Fruit fly (Drosophila melanogaster): ENCODE data around the gene Hers.

DNA sequence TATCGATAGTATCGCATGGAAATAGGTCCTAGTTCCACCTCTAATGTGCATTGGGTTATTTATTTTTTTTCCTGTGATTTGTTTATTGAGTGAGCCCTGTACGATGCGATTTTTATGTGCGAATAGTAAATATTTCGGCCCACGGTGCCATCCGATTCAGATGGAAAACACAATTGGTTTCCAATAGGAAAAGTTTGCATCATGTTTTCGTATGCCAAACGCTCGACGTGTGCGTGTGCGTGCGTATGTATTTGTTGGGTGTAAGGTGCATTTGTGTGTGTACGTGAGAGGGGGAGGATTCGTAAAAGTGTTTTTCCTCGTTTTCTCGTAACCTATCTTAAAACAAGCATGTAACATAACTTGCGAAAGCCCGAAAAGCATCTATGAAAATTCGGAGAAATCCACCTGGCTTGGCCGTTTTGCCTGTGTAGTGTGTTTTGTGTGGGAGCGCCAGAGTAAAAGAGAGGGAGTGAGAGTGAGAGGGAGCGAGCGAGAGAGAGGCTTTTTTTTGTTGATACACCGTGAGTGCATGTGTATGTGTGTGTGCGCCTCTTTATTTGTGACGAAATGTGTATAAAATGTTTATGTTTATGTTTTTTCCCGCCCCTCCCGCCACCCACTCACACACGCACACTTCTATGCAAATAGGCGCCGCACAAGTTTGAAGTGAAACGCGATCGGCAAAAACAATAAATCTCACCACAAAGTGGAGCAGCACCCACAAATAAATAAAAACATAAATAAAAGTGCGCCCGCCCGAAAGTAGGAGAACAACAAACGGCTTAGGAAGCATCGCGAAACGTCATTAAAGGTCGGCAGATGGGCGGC, at the start of gene Hers:
- TF ChIP-seq Dip3 (GFP tag; optimal IDR thresholded peaks at IDR 0.05) (no peak), phol (tag; optimal IDR thresholded peaks at IDR 0.05) (no peak), dmrt99B (tag; optimal IDR thresholded peaks at IDR 0.05) (no peak), CG6854 (GFP tag; optimal IDR thresholded peaks at IDR 0.05) (no peak), CG9876 (GFP tag; optimal IDR thresholded peaks at IDR 0.05) (no peak), nmo (GFP tag; optimal IDR thresholded peaks at IDR 0.05) (no peak)
